Worm (Caenorhabditis elegans) whole organism, late embryonic: ENCODE data around the gene cdc-37.

ENCODE experiments used
- C08G9.2 ChIP-seq: sonication (generic microtip); optimal IDR thresholded peaks from 2 replicates; lab custom pipeline; 2016; ENCODE audit warnings: mild to moderate bottlenecking, missing genetic modification characterization, moderate library complexity, missing compliant biosample characterization
- C38D4.7 ChIP-seq: fragments of 200-800 bp; sonication (Bioruptor generic); optimal IDR thresholded peaks from 2 replicates; lab custom pipeline; 2018; ENCODE audit warnings: mild to moderate bottlenecking, missing genetic modification characterization, moderate library complexity, missing compliant biosample characterization
- K02D7.2 ChIP-seq: sonication (generic microtip); optimal IDR thresholded peaks from 2 replicates; lab custom pipeline; 2017; ENCODE audit warnings: mild to moderate bottlenecking, missing genetic modification characterization, missing compliant biosample characterization
- T23F11.4 ChIP-seq: fragments of 200-800 bp; sonication (Bioruptor generic); optimal IDR thresholded peaks from 2 replicates; lab custom pipeline; 2018; ENCODE audit warnings: mild to moderate bottlenecking, missing genetic modification characterization, missing compliant biosample characterization
- Y22D7AL.16 ChIP-seq: sonication (generic microtip); optimal IDR thresholded peaks from 2 replicates; lab custom pipeline; 2016; ENCODE audit warnings: missing genetic modification characterization, missing compliant biosample characterization
- ahr-1 ChIP-seq: sonication (generic microtip); optimal IDR thresholded peaks from 2 replicates; lab custom pipeline; 2016; ENCODE audit warnings: missing genetic modification characterization, missing compliant biosample characterization
- ama-1 ChIP-seq: fragments of 150-350 bp; optimal IDR thresholded peaks from 2 replicates; lab custom pipeline; 2014
- ceh-14 ChIP-seq: sonication (generic microtip); optimal IDR thresholded peaks from 2 replicates; lab custom pipeline; 2016; ENCODE audit warnings: missing genotype, missing genetic modification characterization, missing compliant biosample characterization
- ceh-18 ChIP-seq: sonication (generic microtip); optimal IDR thresholded peaks from 2 replicates; lab custom pipeline; 2016; ENCODE audit warnings: missing genetic modification characterization, missing compliant biosample characterization
- ceh-24 ChIP-seq: sonication (generic microtip); optimal IDR thresholded peaks from 2 replicates; lab custom pipeline; 2016; ENCODE audit warnings: mild to moderate bottlenecking, missing genetic modification characterization, missing compliant biosample characterization
- ceh-45 ChIP-seq: fragments of 200-800 bp; sonication (Bioruptor generic); IDR thresholded peaks from 2 replicates; pipeline ENCODE4 v1.3.6; 2022; ENCODE audit warnings: missing genetic modification reagents, missing genetic modification characterization, missing compliant biosample characterization
- ceh-48 ChIP-seq: sonication (generic microtip); optimal IDR thresholded peaks from 2 replicates; lab custom pipeline; 2016; ENCODE audit warnings: missing genetic modification characterization, inconsistent platforms, missing compliant biosample characterization
- ceh-6 ChIP-seq: fragments of 200-800 bp; sonication (Bioruptor generic); optimal IDR thresholded peaks from 2 replicates; lab custom pipeline; 2018; ENCODE audit warnings: mild to moderate bottlenecking, missing genetic modification characterization, missing compliant biosample characterization
- ceh-9 ChIP-seq: sonication (generic microtip); optimal IDR thresholded peaks from 2 replicates; lab custom pipeline; 2016; ENCODE audit warnings: mild to moderate bottlenecking, missing genetic modification characterization, inconsistent platforms, missing compliant biosample characterization
- dmd-4 ChIP-seq: sonication (generic microtip); optimal IDR thresholded peaks from 2 replicates; lab custom pipeline; 2016; ENCODE audit warnings: borderline replicate concordance, missing genetic modification characterization, missing compliant biosample characterization
- dve-1 ChIP-seq: sonication (generic microtip); optimal IDR thresholded peaks from 2 replicates; lab custom pipeline; 2017; ENCODE audit warnings: antibody characterized with exemption, mild to moderate bottlenecking, missing genetic modification characterization, missing compliant biosample characterization
- ets-4 ChIP-seq: sonication (generic microtip); optimal IDR thresholded peaks from 2 replicates; lab custom pipeline; 2016; ENCODE audit warnings: missing genetic modification characterization, missing compliant biosample characterization
- fax-1 ChIP-seq: sonication (generic microtip); optimal IDR thresholded peaks from 2 replicates; lab custom pipeline; 2016; ENCODE audit warnings: missing genotype, missing genetic modification characterization, missing compliant biosample characterization
- fkh-10 ChIP-seq: fragments of 150-350 bp; optimal IDR thresholded peaks from 2 replicates; lab custom pipeline; 2014; ENCODE audit warnings: missing biosample characterization, missing genetic modification reagents, missing genetic modification characterization
- fkh-6 ChIP-seq: sonication (generic microtip); optimal IDR thresholded peaks from 2 replicates; lab custom pipeline; 2016; ENCODE audit warnings: missing genetic modification characterization, missing compliant biosample characterization
- hlh-13 ChIP-seq: fragments of 200-800 bp; sonication (Bioruptor generic); optimal IDR thresholded peaks from 2 replicates; lab custom pipeline; 2018; ENCODE audit warnings: mild to moderate bottlenecking, missing genetic modification characterization, missing compliant biosample characterization
- hlh-30 ChIP-seq: sonication (generic microtip); optimal IDR thresholded peaks from 2 replicates; lab custom pipeline; 2017; ENCODE audit warnings: antibody characterized with exemption, missing genetic modification characterization, missing compliant biosample characterization; ENCODE audit not compliant: insufficient read depth
- hlh-6 ChIP-seq: sonication (generic microtip); optimal IDR thresholded peaks from 2 replicates; lab custom pipeline; 2016; ENCODE audit warnings: missing genotype, missing genetic modification characterization, missing compliant biosample characterization
- lin-11 ChIP-seq: fragments of 200-800 bp; sonication (Bioruptor generic); optimal IDR thresholded peaks from 2 replicates; lab custom pipeline; 2018; ENCODE audit warnings: mild to moderate bottlenecking, missing genetic modification characterization, missing compliant biosample characterization
- madf-2 ChIP-seq: sonication (generic microtip); optimal IDR thresholded peaks from 2 replicates; lab custom pipeline; 2017; ENCODE audit warnings: missing genetic modification characterization, missing compliant biosample characterization
- nhr-11 ChIP-seq: fragments of 150-350 bp; optimal IDR thresholded peaks from 2 replicates; lab custom pipeline; 2014; ENCODE audit warnings: missing biosample characterization, missing genetic modification characterization
- nhr-232 ChIP-seq: sonication (generic microtip); optimal IDR thresholded peaks from 2 replicates; lab custom pipeline; 2016; ENCODE audit warnings: missing genetic modification characterization, missing compliant biosample characterization
- npax-4 ChIP-seq: sonication (generic microtip); optimal IDR thresholded peaks from 2 replicates; lab custom pipeline; 2016; ENCODE audit warnings: missing genetic modification characterization, missing compliant biosample characterization
- odd-2 ChIP-seq: sonication (generic microtip); optimal IDR thresholded peaks from 2 replicates; lab custom pipeline; 2017; ENCODE audit warnings: antibody characterized with exemption, mild to moderate bottlenecking, missing genetic modification characterization, missing compliant biosample characterization
- pag-3 ChIP-seq: sonication (generic microtip); optimal IDR thresholded peaks from 2 replicates; lab custom pipeline; 2016; ENCODE audit warnings: missing compliant biosample characterization, missing genetic modification characterization, borderline replicate concordance
- pat-9 ChIP-seq: fragments of 200-800 bp; sonication (Bioruptor generic); optimal IDR thresholded peaks from 2 replicates; lab custom pipeline; 2018; ENCODE audit warnings: mild to moderate bottlenecking, missing genetic modification characterization, moderate library complexity, missing compliant biosample characterization
- pha-2 ChIP-seq: sonication (generic microtip); optimal IDR thresholded peaks from 2 replicates; lab custom pipeline; 2017; ENCODE audit warnings: mild to moderate bottlenecking, missing genetic modification characterization, missing compliant biosample characterization
- pqm-1 ChIP-seq: sonication (generic microtip); optimal IDR thresholded peaks from 2 replicates; lab custom pipeline; 2016; ENCODE audit warnings: missing genetic modification characterization, missing compliant biosample characterization
- pros-1 ChIP-seq: fragments of 150-350 bp; optimal IDR thresholded peaks from 2 replicates; lab custom pipeline; 2014; ENCODE audit warnings: missing biosample characterization, missing genetic modification reagents, missing genetic modification characterization
- ref-2 ChIP-seq: sonication (generic microtip); optimal IDR thresholded peaks from 2 replicates; lab custom pipeline; 2016; ENCODE audit warnings: missing genetic modification characterization, missing compliant biosample characterization
- sdc-2 ChIP-seq: sonication (generic microtip); optimal IDR thresholded peaks from 2 replicates; lab custom pipeline; 2016; ENCODE audit warnings: missing genotype, missing genetic modification characterization, missing compliant biosample characterization
- syd-9 ChIP-seq: sonication (generic microtip); optimal IDR thresholded peaks from 2 replicates; lab custom pipeline; 2016; ENCODE audit warnings: mild to moderate bottlenecking, missing genetic modification characterization, moderate library complexity, missing compliant biosample characterization
- unc-3 ChIP-seq, 2 experiments: fragments of 200-800 bp in 1 of 2; sonication (Bioruptor generic) in 1 of 2; sonication (generic microtip) in 1 of 2; conservative IDR thresholded peaks in 1 of 2; optimal IDR thresholded peaks in 1 of 2; 2 replicates each; pipeline versions ENCODE4 v1.3.6 to Lab custom; 2016 to 2022; ENCODE audit warnings: missing compliant biosample characterization in 2 of 2, missing genetic modification characterization in 2 of 2, missing genetic modification reagents in 1 of 2
- unc-42 ChIP-seq: sonication (generic microtip); optimal IDR thresholded peaks from 2 replicates; lab custom pipeline; 2016; ENCODE audit warnings: missing genotype, missing genetic modification characterization, missing compliant biosample characterization

cdc-37 gene

DNA sequence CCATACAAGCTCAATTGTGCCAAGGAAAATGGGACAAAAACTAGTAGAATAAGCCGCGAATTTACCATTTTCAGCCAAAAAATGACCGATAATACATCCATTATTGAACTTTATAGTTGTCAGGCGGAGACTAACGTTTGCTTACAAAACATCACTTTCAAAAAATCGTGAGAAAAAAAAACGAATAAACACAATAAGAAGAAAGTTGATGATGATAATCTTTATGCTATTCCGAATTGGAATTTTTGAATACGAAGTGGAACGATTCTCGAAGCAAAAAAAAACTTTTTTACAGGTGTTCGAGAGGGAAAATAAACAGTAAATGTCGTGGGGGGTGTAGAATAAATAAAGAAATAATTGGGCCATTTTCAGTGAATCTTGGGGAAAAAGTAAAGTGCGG is 2.8 kb downstream of the cdc-37 start, which contains the start of gene W08F4.7:
Gene W08F4.7 (minus strand): TSS at position 101 of the 400 bp plus-strand sequence.
- no peak for TF ChIP-seq ama-1 (lab: Kevin White, UChicago)
- no peak for TF ChIP-seq pha-2 (tag; lab: Kevin White, UChicago)
- TF ChIP-seq Y22D7AL.16 (tag; lab: Kevin White, UChicago): no peak
- TF ChIP-seq pat-9 (tag; lab: Kevin White, UChicago): no peak
- no peak for TF ChIP-seq sdc-2 (tag; lab: Kevin White, UChicago)
- no peak for TF ChIP-seq ceh-45 (GFP tag; lab: Robert Waterston, UW)
- TF ChIP-seq ceh-6 (GFP tag; lab: Kevin White, UChicago): no peak
- TF ChIP-seq ceh-48 (tag; lab: Kevin White, UChicago): no peak
- no peak for TF ChIP-seq ceh-24 (tag; lab: Kevin White, UChicago)
- TF ChIP-seq pros-1 (tag; lab: Kevin White, UChicago): no peak
- TF ChIP-seq fax-1 (tag; lab: Kevin White, UChicago): no peak
- no peak for TF ChIP-seq ceh-14 (tag; lab: Kevin White, UChicago)
- no peak for TF ChIP-seq K02D7.2 (tag; lab: Kevin White, UChicago)
- no peak for TF ChIP-seq nhr-11
- TF ChIP-seq C38D4.7: no peak
- TF ChIP-seq lin-11 (tag; lab: Kevin White, UChicago): no peak
- TF ChIP-seq hlh-30 (tag; lab: Kevin White, UChicago): no peak
- TF ChIP-seq syd-9 (tag; lab: Kevin White, UChicago): no peak
- TF ChIP-seq pag-3 (tag; lab: Kevin White, UChicago): no peak
- no peak for TF ChIP-seq ceh-9
- TF ChIP-seq, all 69 proteins: peak for 0

DNA sequence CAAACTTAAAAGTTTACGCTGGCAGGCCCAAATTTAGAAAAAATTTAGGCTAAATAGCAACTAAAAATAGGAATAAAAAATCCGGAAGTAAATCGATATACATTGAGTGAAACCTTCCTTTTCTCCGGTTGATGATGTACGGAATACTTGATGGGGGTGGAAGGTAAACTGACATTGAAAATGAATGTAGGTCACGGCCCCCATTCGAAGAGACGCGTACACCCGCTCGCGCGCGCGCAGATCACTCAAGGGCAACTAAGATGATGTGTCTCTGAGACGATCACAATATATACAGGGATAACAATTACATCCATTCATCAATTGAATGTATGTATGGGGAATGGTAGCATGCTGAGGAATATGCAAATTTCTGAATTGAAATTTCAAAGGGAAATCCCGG is 6.3 kb downstream of the cdc-37 start:
- TF ChIP-seq hlh-6 (tag; lab: Kevin White, UChicago) (no peak), ahr-1 (tag; lab: Kevin White, UChicago) (no peak), T23F11.4 (GFP tag; lab: Kevin White, UChicago) (no peak), hlh-13 (no peak), ceh-14 (tag; lab: Kevin White, UChicago) (no peak), ceh-18 (tag; lab: Kevin White, UChicago) (no peak), fkh-6 (tag; lab: Kevin White, UChicago) (no peak), ceh-45 (GFP tag; lab: Robert Waterston, UW) (no peak), Y22D7AL.16 (tag; lab: Kevin White, UChicago) (no peak), unc-3 (GFP tag; conservative IDR thresholded peaks at IDR 0.05; lab: Robert Waterston, UW) (no peak), unc-3 (tag; optimal IDR thresholded peaks at IDR 0.05; lab: Kevin White, UChicago) (no peak), C08G9.2 (tag; lab: Kevin White, UChicago) (no peak), ceh-24 (tag; lab: Kevin White, UChicago) (no peak), C38D4.7 (no peak), madf-2 (tag; lab: Kevin White, UChicago) (no peak), dmd-4 (tag; lab: Kevin White, UChicago) (no peak)

DNA sequence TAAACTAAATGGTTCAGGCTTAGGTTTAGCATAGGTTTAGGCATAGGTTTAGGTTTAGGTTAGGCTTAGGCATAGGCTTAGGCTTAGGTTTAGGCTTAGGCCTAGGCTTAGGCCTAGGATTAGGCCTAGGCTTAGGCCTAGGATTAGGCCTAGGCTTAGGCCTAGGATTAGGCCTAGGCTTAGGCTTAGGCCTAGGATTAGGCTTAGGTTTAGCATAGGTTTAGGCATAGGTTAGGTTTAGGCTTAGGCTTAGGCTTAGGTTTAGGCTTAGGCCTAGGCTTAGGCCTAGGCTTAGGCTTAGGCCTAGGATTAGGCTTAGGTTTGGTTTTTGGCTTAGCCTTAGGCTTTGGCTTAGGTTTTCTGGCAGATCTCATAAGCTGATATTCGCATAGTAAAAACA is 6.8 kb downstream of the cdc-37 start:
- TF ChIP-seq dve-1 (tag; lab: Kevin White, UChicago): peak; percentile 91

DNA sequence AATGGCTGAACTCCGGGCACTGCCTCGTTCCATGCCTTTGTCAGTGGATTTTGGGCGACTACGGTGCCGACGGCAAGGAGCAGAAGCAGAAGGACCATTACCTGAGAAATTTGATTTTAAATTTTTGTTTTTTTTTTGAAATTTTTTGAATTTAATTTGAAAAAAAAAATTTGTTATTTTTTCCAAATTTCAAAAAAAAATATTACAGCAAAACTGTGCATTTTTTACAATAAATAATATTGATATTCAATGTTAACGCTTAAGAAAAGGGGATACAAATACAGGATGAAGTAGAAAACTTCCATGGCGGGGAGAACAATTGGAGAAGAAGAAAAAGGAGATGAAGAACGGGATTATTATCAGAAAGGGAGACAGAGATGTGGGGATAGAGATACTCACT is 8.4 kb downstream of the cdc-37 start, which contains the start of gene mlt-8:
Gene mlt-8 (minus strand): TSS at position 101 of the 400 bp plus-strand sequence.
- TF ChIP-seq ets-4 (no peak), pqm-1 (tag; lab: Kevin White, UChicago) (no peak), madf-2 (tag; lab: Kevin White, UChicago) (no peak), syd-9 (tag; lab: Kevin White, UChicago) (no peak), npax-4 (tag; lab: Kevin White, UChicago) (no peak), hlh-6 (tag; lab: Kevin White, UChicago) (no peak), ref-2 (tag; lab: Kevin White, UChicago) (no peak), sdc-2 (tag; lab: Kevin White, UChicago) (no peak), unc-42 (tag; lab: Kevin White, UChicago) (no peak), fkh-10 (no peak), Y22D7AL.16 (tag; lab: Kevin White, UChicago) (no peak), odd-2 (tag; lab: Kevin White, UChicago) (no peak), nhr-232 (tag; lab: Kevin White, UChicago) (no peak)
